Fruit fly (Drosophila melanogaster) whole organism, wandering third instar larva: Measurements from ENCODE around the gene CG11263.

Experiments used
- Abd-B ChIP-seq: fragments of >200 bp; optimal IDR thresholded peaks from 2 replicates; lab custom pipeline; 2017; ENCODE audit warnings: missing biosample characterization, missing genetic modification characterization
- CG32264 ChIP-seq: fragments of 200-800 bp; sonication (Bioruptor generic); optimal IDR thresholded peaks from 2 replicates; lab custom pipeline; 2016; ENCODE audit warnings: missing biosample characterization, missing genetic modification characterization
- CG9705 ChIP-seq: fragments of 200-800 bp; sonication (Bioruptor generic); optimal IDR thresholded peaks from 2 replicates; lab custom pipeline; 2018; ENCODE audit warnings: missing biosample characterization, mild to moderate bottlenecking, missing genetic modification characterization
- CrebA ChIP-seq: fragments of 200-800 bp; sonication (Bioruptor generic); optimal IDR thresholded peaks from 2 replicates; lab custom pipeline; 2016; ENCODE audit warnings: missing biosample characterization, mild to moderate bottlenecking, missing genetic modification characterization, borderline replicate concordance
- Dfd ChIP-seq: fragments of >200 bp; optimal IDR thresholded peaks from 2 replicates; lab custom pipeline; 2017; ENCODE audit warnings: missing biosample characterization, missing genetic modification characterization
- Dif ChIP-seq: fragments of 200-275, 200-300 bp; sonication (Bioruptor generic); optimal IDR thresholded peaks from 2 replicates; lab custom pipeline; 2018; ENCODE audit warnings: missing biosample characterization, missing genetic modification characterization; ENCODE audit not compliant: partially characterized antibody
- GATAd ChIP-seq: sonication (Bioruptor generic); optimal IDR thresholded peaks from 2 replicates; lab custom pipeline; 2016; ENCODE audit warnings: missing biosample characterization, missing genetic modification characterization
- HLH106 ChIP-seq: fragments of 200-800 bp; optimal IDR thresholded peaks from 3 replicates; lab custom pipeline; 2019; ENCODE audit warnings: missing biosample characterization, mild to moderate bottlenecking, missing genetic modification characterization, moderate library complexity
- Hnf4 ChIP-seq: fragments of 200-800 bp; sonication (Bioruptor generic); optimal IDR thresholded peaks from 2 replicates; lab custom pipeline; 2016; ENCODE audit warnings: missing biosample characterization, mild to moderate bottlenecking, missing genetic modification characterization
- Hr78 ChIP-seq: fragments of >200 bp; optimal IDR thresholded peaks from 2 replicates; lab custom pipeline; 2017; ENCODE audit warnings: missing biosample characterization, missing genetic modification characterization
- Hr83 ChIP-seq: fragments of 200-300 bp; sonication (Bioruptor generic); optimal IDR thresholded peaks from 2 replicates; lab custom pipeline; 2016; ENCODE audit warnings: missing biosample characterization, mild to moderate bottlenecking, missing genetic modification characterization, moderate library complexity; ENCODE audit not compliant: poor library complexity, severe bottlenecking
- Jra ChIP-seq: sonication (Bioruptor generic); optimal IDR thresholded peaks from 2 replicates; lab custom pipeline; 2016; ENCODE audit warnings: missing biosample characterization, missing genetic modification characterization
- Myc ChIP-seq: fragments of >200 bp; optimal IDR thresholded peaks from 2 replicates; lab custom pipeline; 2017
- N ChIP-seq: fragments of >200 bp; optimal IDR thresholded peaks from 2 replicates; lab custom pipeline; 2018; ENCODE audit warnings: missing biosample characterization, missing external identifiers, missing genetic modification characterization
- OdsH ChIP-seq: fragments of 200-800 bp; sonication (Bioruptor generic); optimal IDR thresholded peaks from 2 replicates; lab custom pipeline; 2016; ENCODE audit warnings: missing biosample characterization, mild to moderate bottlenecking, missing genetic modification characterization
- Rel ChIP-seq, 2 experiments: fragments of 200-800 bp; sonication (Bioruptor generic) in 1 of 2; optimal IDR thresholded peaks; 2 replicates in 1 of 2; 3 replicates in 1 of 2; lab custom pipeline; 2016 to 2019; ENCODE audit warnings: mild to moderate bottlenecking in 2 of 2, missing biosample characterization in 2 of 2, missing genetic modification characterization in 2 of 2, moderate library complexity in 1 of 2
- Sp1 ChIP-seq: fragments of 200-800 bp; sonication (Bioruptor generic); optimal IDR thresholded peaks from 3 replicates; lab custom pipeline; 2019; ENCODE audit warnings: missing biosample characterization, mild to moderate bottlenecking, missing genetic modification characterization, moderate library complexity
- Vsx2 ChIP-seq: fragments of 200-300, 225-300 bp; sonication (Bioruptor generic); optimal IDR thresholded peaks from 2 replicates; lab custom pipeline; 2018; ENCODE audit warnings: missing biosample characterization, missing genetic modification characterization; ENCODE audit not compliant: partially characterized antibody
- br ChIP-seq: fragments of 200-800 bp; sonication (Bioruptor generic); optimal IDR thresholded peaks from 2 replicates; lab custom pipeline; 2016; ENCODE audit warnings: missing biosample characterization, missing genetic modification characterization
- brk ChIP-seq: fragments of 200-800 bp; sonication (Bioruptor generic); optimal IDR thresholded peaks from 2 replicates; lab custom pipeline; 2016; ENCODE audit warnings: missing biosample characterization, mild to moderate bottlenecking, missing genetic modification characterization
- dl ChIP-seq, 2 experiments: fragments of 175-275, 200-275 bp in 1 of 2; fragments of 200-275 bp in 1 of 2; sonication (Bioruptor generic); optimal IDR thresholded peaks; lab custom pipeline; 2018; ENCODE audit warnings: mild to moderate bottlenecking in 2 of 2, missing biosample characterization in 2 of 2, missing genetic modification characterization in 2 of 2, moderate library complexity in 2 of 2; ENCODE audit not compliant: partially characterized antibody in 2 of 2, insufficient read depth in 1 of 2
- dmrt93B ChIP-seq: fragments of 200-800 bp; sonication (Bioruptor generic); optimal IDR thresholded peaks from 2 replicates; lab custom pipeline; 2018; ENCODE audit warnings: missing biosample characterization, mild to moderate bottlenecking, missing genetic modification characterization
- dsf ChIP-seq: sonication (Bioruptor generic); optimal IDR thresholded peaks from 2 replicates; lab custom pipeline; 2016; ENCODE audit warnings: missing biosample characterization, missing genetic modification characterization, borderline replicate concordance
- ey ChIP-seq: fragments of 200-800 bp; sonication (Bioruptor generic); optimal IDR thresholded peaks from 2 replicates; lab custom pipeline; 2016; ENCODE audit warnings: missing biosample characterization, missing genetic modification characterization
- foxo ChIP-seq, 2 experiments: fragments of 200-800 bp; sonication (Bioruptor generic); optimal IDR thresholded peaks; 2 replicates in 1 of 2; 3 replicates in 1 of 2; lab custom pipeline; 2016 to 2017; ENCODE audit warnings: missing biosample characterization in 2 of 2, missing genetic modification characterization in 2 of 2
- fru ChIP-seq: fragments of 200-800 bp; sonication (Bioruptor generic); optimal IDR thresholded peaks from 3 replicates; lab custom pipeline; 2016; ENCODE audit warnings: missing biosample characterization, mild to moderate bottlenecking, missing genetic modification characterization
- h ChIP-seq: fragments of 200-800 bp; sonication (Bioruptor generic); optimal IDR thresholded peaks from 3 replicates; lab custom pipeline; 2016; ENCODE audit warnings: missing biosample characterization, mild to moderate bottlenecking, missing genetic modification characterization
- jim ChIP-seq: fragments of 175-275, 200-325 bp; sonication (Bioruptor generic); optimal IDR thresholded peaks from 2 replicates; lab custom pipeline; 2016; ENCODE audit warnings: missing biosample characterization, mild to moderate bottlenecking, missing genetic modification characterization
- lola ChIP-seq: fragments of >200 bp; optimal IDR thresholded peaks from 2 replicates; lab custom pipeline; 2017; ENCODE audit warnings: missing biosample characterization, missing genetic modification characterization
- psq ChIP-seq: fragments of 200-800 bp; sonication (Bioruptor generic); optimal IDR thresholded peaks from 3 replicates; lab custom pipeline; 2017; ENCODE audit warnings: missing biosample characterization, mild to moderate bottlenecking, missing genetic modification characterization, moderate library complexity
- rgr ChIP-seq: fragments of 200-800 bp; sonication (Bioruptor generic); optimal IDR thresholded peaks from 3 replicates; lab custom pipeline; 2016; ENCODE audit warnings: missing biosample characterization, mild to moderate bottlenecking, missing genetic modification characterization
- sage ChIP-seq: fragments of 200-800 bp; sonication (Bioruptor generic); optimal IDR thresholded peaks from 2 replicates; lab custom pipeline; 2016; ENCODE audit warnings: missing biosample characterization, mild to moderate bottlenecking, missing genetic modification characterization
- sv ChIP-seq: fragments of 200-800 bp; sonication (Bioruptor generic); optimal IDR thresholded peaks from 3 replicates; lab custom pipeline; 2016; ENCODE audit warnings: missing biosample characterization, missing genetic modification characterization
- tai ChIP-seq: sonication (Bioruptor generic); optimal IDR thresholded peaks from 2 replicates; lab custom pipeline; 2016; ENCODE audit warnings: missing biosample characterization, missing genetic modification characterization
- usp ChIP-seq: fragments of >200 bp; optimal IDR thresholded peaks from 2 replicates; lab custom pipeline; 2017; ENCODE audit warnings: missing biosample characterization, missing genetic modification characterization
- woc ChIP-seq: sonication (Bioruptor generic); optimal IDR thresholded peaks from 2 replicates; lab custom pipeline; 2016; ENCODE audit warnings: missing biosample characterization, mild to moderate bottlenecking, missing genetic modification characterization

Gene CG11263

dm6 chr3L:13019249-13019956, 12.8 kb downstream of the CG11263 start:
- no peak for TF ChIP-seq dl (GFP tag; optimal IDR thresholded peaks at IDR 0.05; lab: Kevin White, UChicago; ENCODE audit: insufficient read depth in 1 of 2, partially characterized antibody in 2 of 2)
- TF ChIP-seq tai: peak; percentile 35

DNA sequence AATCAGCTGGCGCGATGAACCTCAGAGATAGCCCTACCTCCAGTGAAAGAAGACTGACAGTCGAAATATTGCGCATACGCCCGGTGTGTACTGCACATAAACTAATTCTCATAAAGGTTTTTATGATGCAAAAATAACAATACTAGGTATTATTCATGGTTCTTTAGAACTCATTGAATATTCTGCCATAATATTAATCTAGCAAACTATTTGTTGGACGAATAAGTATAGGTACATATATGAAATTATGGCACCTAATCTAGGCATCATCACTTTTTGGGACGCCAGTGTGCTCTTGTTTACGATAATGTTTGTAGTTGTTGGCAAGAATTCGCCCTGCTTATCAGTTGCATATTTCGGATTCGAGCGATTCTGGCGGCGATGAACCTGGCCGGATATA, 15.1 kb downstream of the CG11263 start:
- TF ChIP-seq ey: peak; percentile 78
- TF ChIP-seq Myc (lab: Kevin White, UChicago): no peak
- peak; percentile 80 for TF ChIP-seq tai
- TF ChIP-seq Dif: no peak
- peak; percentile 4 for TF ChIP-seq Jra (GFP tag; lab: Kevin White, UChicago)
- TF ChIP-seq dsf: peak; percentile 53
- no peak for TF ChIP-seq GATAd (GFP tag; lab: Kevin White, UChicago)
- TF ChIP-seq N (GFP tag; lab: Kevin White, UChicago): no peak
- TF ChIP-seq CG9705 (GFP tag; lab: Kevin White, UChicago): no peak
- TF ChIP-seq Vsx2 (GFP tag; lab: Kevin White, UChicago): no peak
- peak; percentile 75 for TF ChIP-seq br (GFP tag; lab: Kevin White, UChicago)
- peak; percentile 78 for TF ChIP-seq fru
- TF ChIP-seq CG32264: peak; percentile 38
- TF ChIP-seq psq: peak; percentile 57
- TF ChIP-seq brk (GFP tag; lab: Kevin White, UChicago): peak; percentile 50
- TF ChIP-seq Hr83: no peak
- no peak for TF ChIP-seq Abd-B (GFP tag; lab: Kevin White, UChicago)
- TF ChIP-seq foxo (GFP tag; optimal IDR thresholded peaks at IDR 0.05; lab: Kevin White, UChicago): peak in 1 of 2 experiments; percentile 78
- peak; percentile 61 for TF ChIP-seq Sp1 (GFP tag; lab: Kevin White, UChicago)
- peak; percentile 72 for TF ChIP-seq OdsH (GFP tag; lab: Kevin White, UChicago)
- peak; percentile 75 for TF ChIP-seq rgr
- no peak for TF ChIP-seq Hr78 (GFP tag; lab: Kevin White, UChicago)
- TF ChIP-seq dmrt93B (GFP tag; lab: Kevin White, UChicago): peak; percentile 31
- TF ChIP-seq jim (GFP tag; lab: Kevin White, UChicago): no peak
- peak; percentile 74 for TF ChIP-seq h
- peak; percentile 61 for TF ChIP-seq HLH106 (tag; lab: Kevin White, UChicago)
- TF ChIP-seq woc: no peak
- no peak for TF ChIP-seq Rel (GFP tag; optimal IDR thresholded peaks at IDR 0.05; lab: Kevin White, UChicago)
- TF ChIP-seq Rel (tag; optimal IDR thresholded peaks at IDR 0.05; lab: Kevin White, UChicago): no peak
- TF ChIP-seq Hnf4 (GFP tag; lab: Kevin White, UChicago): peak; percentile 58
- no peak for TF ChIP-seq Dfd
- TF ChIP-seq sv (GFP tag; lab: Kevin White, UChicago): no peak
- no peak for TF ChIP-seq dl (GFP tag; optimal IDR thresholded peaks at IDR 0.05; lab: Kevin White, UChicago; ENCODE audit: insufficient read depth in 1 of 2, partially characterized antibody in 2 of 2)
- TF ChIP-seq, all 38 proteins: peak for 17

DNA sequence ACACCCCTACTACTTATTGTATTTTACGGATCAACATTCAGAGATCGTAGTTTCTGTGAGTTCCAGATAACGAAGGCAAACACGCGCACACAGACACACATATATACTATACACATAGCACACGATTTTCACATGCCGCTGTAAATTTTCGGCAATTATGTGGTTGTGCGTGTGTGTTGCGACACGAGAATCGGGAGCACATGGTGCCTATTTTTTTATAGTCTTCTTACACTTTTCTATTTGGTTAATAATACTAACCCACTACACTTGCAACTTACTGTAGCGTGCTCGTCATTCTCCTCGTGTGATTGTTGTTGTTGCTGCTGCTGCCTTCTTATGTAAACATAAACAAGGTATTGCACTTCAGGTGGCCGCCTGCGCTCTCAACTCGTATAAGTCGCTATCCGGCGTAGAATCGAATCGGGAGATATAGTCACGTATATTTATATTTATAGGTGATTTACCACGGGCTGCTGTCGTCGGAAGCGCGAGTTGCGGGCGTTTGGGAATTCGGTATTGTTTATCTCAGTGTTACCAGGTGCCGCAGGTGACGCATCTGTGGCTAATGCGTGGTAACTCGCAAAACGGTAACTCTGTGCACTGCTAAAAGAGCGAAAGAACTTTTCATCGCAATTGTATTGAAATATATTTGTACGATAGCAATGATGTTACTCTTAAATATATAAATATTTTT, 15.7 kb downstream of the CG11263 start, which contains the start of gene Adk2:
Gene Adk2 (minus strand): TSS at position 529 of the 694 bp plus-strand sequence.
- TF ChIP-seq dl (GFP tag; optimal IDR thresholded peaks at IDR 0.05; lab: Kevin White, UChicago; ENCODE audit: insufficient read depth in 1 of 2, partially characterized antibody in 2 of 2): no peak
- no peak for TF ChIP-seq brk (GFP tag; lab: Kevin White, UChicago)
- TF ChIP-seq Hr78 (GFP tag; lab: Kevin White, UChicago): no peak
- no peak for TF ChIP-seq Vsx2 (GFP tag; lab: Kevin White, UChicago)
- no peak for TF ChIP-seq HLH106 (tag; lab: Kevin White, UChicago)
- TF ChIP-seq Sp1 (GFP tag; lab: Kevin White, UChicago): no peak
- no peak for TF ChIP-seq dmrt93B (GFP tag; lab: Kevin White, UChicago)
- TF ChIP-seq tai: no peak
- TF ChIP-seq usp (GFP tag; lab: Kevin White, UChicago): no peak
- no peak for TF ChIP-seq foxo (GFP tag; optimal IDR thresholded peaks at IDR 0.05; lab: Kevin White, UChicago)
- no peak for TF ChIP-seq woc
- no peak for TF ChIP-seq Jra (GFP tag; lab: Kevin White, UChicago)
- TF ChIP-seq Dfd: no peak
- peak; percentile 40 for TF ChIP-seq rgr
- TF ChIP-seq Dif: no peak
- no peak for TF ChIP-seq psq
- TF ChIP-seq h: peak; percentile 10
- no peak for TF ChIP-seq Rel (GFP tag; optimal IDR thresholded peaks at IDR 0.05; lab: Kevin White, UChicago)
- peak; percentile 78 for TF ChIP-seq Rel (tag; optimal IDR thresholded peaks at IDR 0.05; lab: Kevin White, UChicago)
- no peak for TF ChIP-seq br (GFP tag; lab: Kevin White, UChicago)
- no peak for TF ChIP-seq lola (GFP tag; lab: Kevin White, UChicago)
- no peak for TF ChIP-seq sv (GFP tag; lab: Kevin White, UChicago)
- no peak for TF ChIP-seq Myc (lab: Kevin White, UChicago)
- TF ChIP-seq CG32264: no peak
- no peak for TF ChIP-seq CrebA
- no peak for TF ChIP-seq ey
- TF ChIP-seq jim (GFP tag; lab: Kevin White, UChicago): no peak
- TF ChIP-seq dsf: no peak
- no peak for TF ChIP-seq fru
- peak; percentile 39 for TF ChIP-seq Hr83
- TF ChIP-seq N (GFP tag; lab: Kevin White, UChicago): no peak
- TF ChIP-seq sage: no peak
